Worm (Caenorhabditis elegans): Measurements from ENCODE around the gene rfc-4.

ce11 chrIII:6961937-6962504 is 10.0 kb upstream of the rfc-4 start, which contains the start of the genes rpn-6.1 and F57B9.1:
- TF ChIP-seq hlh-6 (tag; optimal IDR thresholded peaks at IDR 0.05) = no peak
- TF ChIP-seq ceh-24 (tag; optimal IDR thresholded peaks at IDR 0.05) = no peak
- TF ChIP-seq fkh-10 (GFP tag; optimal IDR thresholded peaks at IDR 0.05) = no peak
- no peak for TF ChIP-seq C08G9.2 (tag; optimal IDR thresholded peaks at IDR 0.05)
